Worm (Caenorhabditis elegans) whole organism, early embryonic: ENCODE measurements around the gene snt-1.

Experiments
- B0310.2 ChIP-seq: sonication (generic microtip); optimal IDR thresholded peaks from 2 replicates; lab custom pipeline; 2016; ENCODE audit warnings: mild to moderate bottlenecking, missing genetic modification characterization, missing compliant biosample characterization
- ama-1 ChIP-seq: fragments of 150-350 bp; optimal IDR thresholded peaks from 2 replicates; lab custom pipeline; 2014
- ceh-36 ChIP-seq: sonication (generic microtip); optimal IDR thresholded peaks from 2 replicates; lab custom pipeline; 2016; ENCODE audit warnings: missing genetic modification characterization, inconsistent platforms, missing compliant biosample characterization
- ets-7 ChIP-seq: sonication (generic microtip); optimal IDR thresholded peaks from 2 replicates; lab custom pipeline; 2016; ENCODE audit warnings: missing genotype, missing genetic modification characterization, missing compliant biosample characterization
- flt-1 ChIP-seq: fragments of 200-800 bp; sonication (Bioruptor generic); IDR thresholded peaks from 2 replicates; pipeline ENCODE4 v1.3.6; 2022; ENCODE audit warnings: missing genetic modification characterization, missing compliant biosample characterization
- hnd-1 ChIP-seq: sonication (generic microtip); optimal IDR thresholded peaks from 2 replicates; lab custom pipeline; 2016; ENCODE audit warnings: missing genetic modification characterization, missing compliant biosample characterization
- pes-1 ChIP-seq: fragments of 200-800 bp; sonication (Bioruptor generic); IDR thresholded peaks from 2 replicates; pipeline ENCODE4 v1.3.6; 2022; ENCODE audit warnings: missing genetic modification reagents, missing genetic modification characterization, missing compliant biosample characterization
- scrt-1 ChIP-seq: fragments of 200-800 bp; sonication (Bioruptor generic); IDR thresholded peaks from 2 replicates; pipeline ENCODE4 v1.3.6; 2022; ENCODE audit warnings: missing genetic modification characterization, missing compliant biosample characterization
- sea-1 ChIP-seq: fragments of 200-800 bp; sonication (Bioruptor generic); conservative IDR thresholded peaks from 2 replicates; pipeline ENCODE4 v1.3.6; 2022; ENCODE audit warnings: missing genetic modification characterization, missing compliant biosample characterization
- tra-4 ChIP-seq: sonication (generic microtip); optimal IDR thresholded peaks from 2 replicates; lab custom pipeline; 2017; ENCODE audit warnings: missing genetic modification characterization, missing compliant biosample characterization

ce11 chrII:6823233-6823632 lies 12.5 kb downstream of the snt-1 start:
- TF ChIP-seq tra-4 (tag; lab: Kevin White, UChicago): no peak
- no peak for TF ChIP-seq B0310.2 (tag; lab: Kevin White, UChicago)
- no peak for TF ChIP-seq ama-1 (lab: Kevin White, UChicago)
- TF ChIP-seq sea-1 (GFP tag; lab: Robert Waterston, UW): no peak
- TF ChIP-seq flt-1: no peak
- TF ChIP-seq pes-1 (GFP tag; lab: Robert Waterston, UW): no peak
- TF ChIP-seq ceh-36: no peak
- no peak for TF ChIP-seq scrt-1 (GFP tag; lab: Robert Waterston, UW)
- no peak for TF ChIP-seq ets-7 (tag; lab: Kevin White, UChicago)
- TF ChIP-seq hnd-1: no peak
